Worm (Caenorhabditis elegans) whole organism, mixed stage, embryonic: Measurements from ENCODE around the gene col-165.

Source experiments
- blmp-1 ChIP-seq: fragments of 150-350 bp; optimal IDR thresholded peaks from 2 replicates; lab custom pipeline; 2014; ENCODE audit warnings: missing biosample characterization, missing genetic modification characterization
- ces-1 ChIP-seq: fragments of 150-350 bp; optimal IDR thresholded peaks from 2 replicates; lab custom pipeline; 2014; ENCODE audit warnings: missing biosample characterization, missing genetic modification reagents, missing genetic modification characterization
- drap-1 ChIP-seq: fragments of 200-800 bp; sonication (Bioruptor generic); optimal IDR thresholded peaks from 3 replicates; lab custom pipeline; 2018; ENCODE audit warnings: mild to moderate bottlenecking, missing genetic modification characterization, missing compliant biosample characterization
- elt-1 ChIP-seq: sonication (generic microtip); optimal IDR thresholded peaks from 2 replicates; lab custom pipeline; 2017; ENCODE audit warnings: missing genetic modification characterization, mild to moderate bottlenecking, missing compliant biosample characterization, antibody characterized with exemption, moderate library complexity, borderline replicate concordance; ENCODE audit not compliant: insufficient read depth
- lin-13 ChIP-seq: fragments of 150-350 bp; optimal IDR thresholded peaks from 2 replicates; lab custom pipeline; 2014; ENCODE audit warnings: missing biosample characterization, missing genetic modification characterization
- mep-1 ChIP-seq: fragments of 150-350 bp; optimal IDR thresholded peaks from 2 replicates; lab custom pipeline; 2017; ENCODE audit warnings: missing biosample characterization, missing genetic modification reagents, missing genetic modification characterization, inconsistent platforms
- nhr-237 ChIP-seq: fragments of 150-350 bp; optimal IDR thresholded peaks from 2 replicates; lab custom pipeline; 2014; ENCODE audit warnings: missing biosample characterization, missing genetic modification characterization
- pha-4 ChIP-seq: fragments of 150-350 bp; optimal IDR thresholded peaks from 2 replicates; lab custom pipeline; 2018; ENCODE audit warnings: missing biosample characterization, missing genetic modification reagents, missing genetic modification characterization

- TF ChIP-seq blmp-1 (tag; lab: Kevin White, UChicago) (no peak), pha-4 (tag; lab: Kevin White, UChicago) (no peak), mep-1 (tag; lab: Kevin White, UChicago) (no peak), ces-1 (GFP tag; lab: Kevin White, UChicago) (no peak), nhr-237 (tag; lab: Kevin White, UChicago) (no peak), lin-13 (tag; lab: Kevin White, UChicago) (no peak), drap-1 (GFP tag; lab: Kevin White, UChicago) (no peak), elt-1 (no peak)
Measured at ce11 chrX:4350198-4350597, 3.2 kb upstream of the col-165 start, which contains the start of gene F14H12.2.
